Fruit fly (Drosophila melanogaster) whole organism, embryonic: ENCODE results near the gene pod1.
A peak's percentile ranks its signal among the peaks of the same experiment; 100 is the strongest.

Experiments
- B-H2 ChIP-seq: fragments of 200-800 bp; sonication (Bioruptor generic); optimal IDR thresholded peaks from 2 replicates; lab custom pipeline; 2018; ENCODE audit warnings: missing biosample characterization, mild to moderate bottlenecking, missing genetic modification characterization
- CG10959 ChIP-seq: fragments of 200-800 bp; sonication (Bioruptor generic); IDR thresholded peaks from 2 replicates; pipeline ENCODE4 v1.3.6; 2022; ENCODE audit warnings: missing biosample characterization, missing genetic modification characterization
- CG11723 ChIP-seq: fragments of 200-800 bp; sonication (Bioruptor generic); optimal IDR thresholded peaks from 2 replicates; lab custom pipeline; 2017; ENCODE audit warnings: missing biosample characterization, mild to moderate bottlenecking, missing genetic modification characterization
- CG1233 ChIP-seq: fragments of 200-800 bp; sonication (Bioruptor generic); optimal IDR thresholded peaks from 4 replicates; lab custom pipeline; 2018; ENCODE audit warnings: missing biosample characterization, mild to moderate bottlenecking, missing genetic modification characterization
- CG13287 ChIP-seq: fragments of 200-800 bp; sonication (Bioruptor generic); IDR thresholded peaks from 2 replicates; pipeline ENCODE4 v1.3.6; 2022; ENCODE audit warnings: missing biosample characterization, missing genetic modification characterization; ENCODE audit not compliant: partially characterized antibody
- CG13296 ChIP-seq: fragments of 200-800 bp; sonication (Bioruptor generic); optimal IDR thresholded peaks from 3 replicates; lab custom pipeline; 2018; ENCODE audit warnings: missing biosample characterization, mild to moderate bottlenecking, missing genetic modification characterization
- CG13624 ChIP-seq: fragments of 200-800 bp; sonication (Bioruptor generic); optimal IDR thresholded peaks from 2 replicates; lab custom pipeline; 2016; ENCODE audit warnings: missing biosample characterization, missing genetic modification characterization
- CG14667 ChIP-seq: fragments of 200-800 bp; sonication (Bioruptor generic); IDR thresholded peaks from 2 replicates; pipeline ENCODE4 v1.3.6; 2022; ENCODE audit warnings: missing biosample characterization, missing genetic modification characterization
- CG16863 ChIP-seq: fragments of 200-800 bp; sonication (Bioruptor generic); optimal IDR thresholded peaks from 3 replicates; lab custom pipeline; 2016; ENCODE audit warnings: missing biosample characterization, missing genetic modification characterization
- CG2120 ChIP-seq: fragments of 200-800 bp; sonication (Bioruptor generic); optimal IDR thresholded peaks from 3 replicates; lab custom pipeline; 2016; ENCODE audit warnings: missing biosample characterization, missing genetic modification characterization
- CG2202 ChIP-seq: fragments of 200-800 bp; sonication (Bioruptor generic); optimal IDR thresholded peaks from 2 replicates; lab custom pipeline; 2018; ENCODE audit warnings: missing biosample characterization, mild to moderate bottlenecking, missing genetic modification characterization
- CG2712 ChIP-seq: fragments of 200-800 bp; optimal IDR thresholded peaks from 3 replicates; lab custom pipeline; 2019; ENCODE audit warnings: missing biosample characterization, mild to moderate bottlenecking, missing genetic modification characterization, moderate library complexity
- CG31365 ChIP-seq: fragments of 200-800 bp; sonication (Bioruptor generic); optimal IDR thresholded peaks from 2 replicates; lab custom pipeline; 2018; ENCODE audit warnings: missing biosample characterization, mild to moderate bottlenecking, missing genetic modification characterization
- CG34376 ChIP-seq: fragments of 200-800 bp; sonication (Bioruptor generic); optimal IDR thresholded peaks from 2 replicates; lab custom pipeline; 2018; ENCODE audit warnings: missing biosample characterization, mild to moderate bottlenecking, missing genetic modification characterization
- CG3726 ChIP-seq: fragments of 200-800 bp; sonication (Bioruptor generic); IDR thresholded peaks from 3 replicates; pipeline ENCODE4, ENCODE4 v1.3.6; 2022; ENCODE audit warnings: missing biosample characterization, missing genetic modification characterization
- CG4424 ChIP-seq: fragments of 200-800 bp; sonication (Bioruptor generic); optimal IDR thresholded peaks from 3 replicates; lab custom pipeline; 2016; ENCODE audit warnings: missing biosample characterization, missing genetic modification characterization
- CG4854 ChIP-seq: fragments of 200-800 bp; sonication (Bioruptor generic); optimal IDR thresholded peaks from 2 replicates; lab custom pipeline; 2016; ENCODE audit warnings: missing biosample characterization, missing genetic modification characterization, inconsistent platforms
- CG5180 ChIP-seq: fragments of 200-800 bp; sonication (Bioruptor generic); optimal IDR thresholded peaks from 3 replicates; lab custom pipeline; 2017; ENCODE audit warnings: missing biosample characterization, missing genetic modification characterization, mild to moderate bottlenecking, moderate library complexity, missing genetic modification reagents
- CG6854 ChIP-seq: fragments of 200-800 bp; sonication (Bioruptor generic); optimal IDR thresholded peaks from 3 replicates; lab custom pipeline; 2017; ENCODE audit warnings: missing biosample characterization, mild to moderate bottlenecking, missing genetic modification characterization
- CG7556 ChIP-seq: fragments of 200-800 bp; sonication (Bioruptor generic); optimal IDR thresholded peaks from 2 replicates; lab custom pipeline; 2017; ENCODE audit warnings: missing biosample characterization, mild to moderate bottlenecking, missing genetic modification characterization
- CG7839 ChIP-seq: fragments of 200-800 bp; sonication (Bioruptor generic); optimal IDR thresholded peaks from 3 replicates; lab custom pipeline; 2018; ENCODE audit warnings: missing biosample characterization, mild to moderate bottlenecking, missing genetic modification characterization, moderate library complexity
- CG8359 ChIP-seq: fragments of 200-800 bp; sonication (Bioruptor generic); optimal IDR thresholded peaks from 2 replicates; lab custom pipeline; 2017; ENCODE audit warnings: missing biosample characterization, mild to moderate bottlenecking, missing genetic modification characterization, borderline replicate concordance
- CG8924 ChIP-seq: fragments of 200-800 bp; optimal IDR thresholded peaks from 3 replicates; lab custom pipeline; 2019; ENCODE audit warnings: missing biosample characterization, mild to moderate bottlenecking, missing genetic modification characterization, moderate library complexity
- CG8944 ChIP-seq: fragments of 200-800 bp; sonication (Bioruptor generic); optimal IDR thresholded peaks from 3 replicates; lab custom pipeline; 2016; ENCODE audit warnings: missing biosample characterization, missing genetic modification characterization
- CG9609 ChIP-seq: fragments of 200-800 bp; sonication (Bioruptor generic); optimal IDR thresholded peaks from 3 replicates; lab custom pipeline; 2016; ENCODE audit warnings: missing biosample characterization, missing genetic modification characterization
- D19A ChIP-seq: fragments of 200-800 bp; optimal IDR thresholded peaks from 3 replicates; lab custom pipeline; 2019; ENCODE audit warnings: missing biosample characterization, mild to moderate bottlenecking, missing genetic modification characterization, moderate library complexity
- Dek ChIP-seq: fragments of 200-800 bp; sonication (Bioruptor generic); optimal IDR thresholded peaks from 3 replicates; lab custom pipeline; 2019; ENCODE audit warnings: missing biosample characterization, mild to moderate bottlenecking, missing genetic modification characterization, moderate library complexity
- H15 ChIP-seq: fragments of 200-800 bp; sonication (Bioruptor generic); IDR thresholded peaks from 3 replicates; pipeline ENCODE4 v1.3.6; 2022; ENCODE audit warnings: missing biosample characterization, missing genetic modification characterization
- HLH3B ChIP-seq: fragments of 200-800 bp; sonication (Bioruptor generic); IDR thresholded peaks from 2 replicates; pipeline ENCODE4 v1.3.6; 2022; ENCODE audit warnings: missing biosample characterization, missing genetic modification characterization
- Hey ChIP-seq: fragments of 200-800 bp; sonication (Bioruptor generic); optimal IDR thresholded peaks from 3 replicates; lab custom pipeline; 2018; ENCODE audit warnings: missing biosample characterization, mild to moderate bottlenecking, missing genetic modification characterization
- HmgD ChIP-seq: fragments of 200-800 bp; sonication (Bioruptor generic); optimal IDR thresholded peaks from 3 replicates; lab custom pipeline; 2016; ENCODE audit warnings: missing biosample characterization, missing genetic modification characterization
- Lpt ChIP-seq: fragments of >200 bp; optimal IDR thresholded peaks from 2 replicates; lab custom pipeline; 2018; ENCODE audit warnings: missing biosample characterization, missing genetic modification characterization
- MBD-R2 ChIP-seq: fragments of 200-800 bp; sonication (Bioruptor generic); IDR thresholded peaks from 2 replicates; pipeline ENCODE4 v1.3.6; 2022; ENCODE audit warnings: missing biosample characterization, missing genetic modification characterization
- Optix ChIP-seq: fragments of 200-800 bp; sonication (Bioruptor generic); IDR thresholded peaks from 3 replicates; pipeline ENCODE4 v1.3.6; 2022; ENCODE audit warnings: missing biosample characterization, missing genetic modification characterization
- Sry-δ ChIP-seq: fragments of 200-800 bp; sonication (Bioruptor generic); optimal IDR thresholded peaks from 2 replicates; lab custom pipeline; 2016; ENCODE audit warnings: missing biosample characterization, missing genetic modification characterization
- ac ChIP-seq: fragments of 200-800 bp; sonication (Bioruptor generic); optimal IDR thresholded peaks from 3 replicates; lab custom pipeline; 2017; ENCODE audit warnings: missing biosample characterization, mild to moderate bottlenecking, missing genetic modification characterization
- bsh ChIP-seq, 2 experiments: fragments of 200-800 bp; sonication (Bioruptor generic); optimal IDR thresholded peaks; 2 replicates each; lab custom pipeline; 2017 to 2018; ENCODE audit warnings: mild to moderate bottlenecking in 2 of 2, missing biosample characterization in 2 of 2, missing genetic modification characterization in 2 of 2, moderate library complexity in 1 of 2
- cato ChIP-seq: fragments of 200-800 bp; sonication (Bioruptor generic); optimal IDR thresholded peaks from 2 replicates; lab custom pipeline; 2016; ENCODE audit warnings: missing biosample characterization, missing genetic modification characterization, borderline replicate concordance
- chm ChIP-seq: fragments of 200-800 bp; sonication (Bioruptor generic); IDR thresholded peaks from 2 replicates; pipeline ENCODE4 v1.3.6; 2022; ENCODE audit warnings: missing biosample characterization, missing genetic modification characterization
- dm ChIP-seq: fragments of 200-800 bp; sonication (Bioruptor generic); optimal IDR thresholded peaks from 3 replicates; lab custom pipeline; 2016; ENCODE audit warnings: missing biosample characterization, missing genetic modification characterization
- lov ChIP-seq, 2 experiments: fragments of 200-800 bp in 1 of 2; fragments of >200 bp in 1 of 2; sonication (Bioruptor generic) in 1 of 2; IDR thresholded peaks in 1 of 2; optimal IDR thresholded peaks in 1 of 2; 2 replicates in 1 of 2; 3 replicates in 1 of 2; pipeline versions ENCODE4 v1.3.6 to Lab custom; 2017 to 2022; ENCODE audit warnings: missing biosample characterization in 1 of 2, missing genetic modification characterization in 1 of 2
- mld ChIP-seq: fragments of 200-800 bp; sonication (Bioruptor generic); IDR thresholded peaks from 3 replicates; pipeline ENCODE4 v1.3.6; 2022; ENCODE audit warnings: missing biosample characterization, missing genetic modification characterization; ENCODE audit not compliant: partially characterized antibody
- p53 ChIP-seq: fragments of 200-800 bp; sonication (Bioruptor generic); optimal IDR thresholded peaks from 2 replicates; lab custom pipeline; 2016; ENCODE audit warnings: missing biosample characterization, missing genetic modification characterization
- pho ChIP-seq: fragments of 200-800 bp; sonication (Bioruptor generic); optimal IDR thresholded peaks from 2 replicates; lab custom pipeline; 2016; ENCODE audit warnings: missing biosample characterization, missing genetic modification characterization
- rib ChIP-seq: fragments of 200-800 bp; sonication (Bioruptor generic); IDR thresholded peaks from 2 replicates; pipeline ENCODE4 v1.3.6; 2022; ENCODE audit warnings: missing biosample characterization, missing genetic modification characterization
- sima ChIP-seq: fragments of 200-800 bp; sonication (Bioruptor generic); optimal IDR thresholded peaks from 2 replicates; lab custom pipeline; 2016; ENCODE audit warnings: missing biosample characterization, missing genetic modification characterization
- slbo ChIP-seq: fragments of 200-800 bp; sonication (Bioruptor generic); IDR thresholded peaks from 2 replicates; pipeline ENCODE4 v1.3.6; 2022; ENCODE audit warnings: missing biosample characterization, missing genetic modification characterization
- tin ChIP-seq: fragments of 200-800 bp; sonication (Bioruptor generic); optimal IDR thresholded peaks from 3 replicates; lab custom pipeline; 2016; ENCODE audit warnings: missing biosample characterization, missing genetic modification characterization
- tna ChIP-seq: fragments of 200-800 bp; sonication (Bioruptor generic); IDR thresholded peaks from 2 replicates; pipeline ENCODE4 v1.3.6; 2022; ENCODE audit warnings: missing biosample characterization, missing genetic modification characterization; ENCODE audit not compliant: partially characterized antibody
- ttk ChIP-seq: fragments of 200-800 bp; sonication (Bioruptor generic); IDR thresholded peaks from 2 replicates; pipeline ENCODE4 v2.1.2; 2022; ENCODE audit warnings: missing biosample characterization, missing genetic modification characterization
- twi ChIP-seq: fragments of 200-800 bp; optimal IDR thresholded peaks from 2 replicates; lab custom pipeline; 2019; ENCODE audit warnings: missing biosample characterization, mild to moderate bottlenecking, missing genetic modification characterization, moderate library complexity

pod1 gene

dm6 chrX:6793390-6793789 is 10.1 kb upstream of the pod1 start (continued):
- no peak for TF ChIP-seq lov (optimal IDR thresholded peaks at IDR 0.05; lab: Kevin White, UChicago)
- no peak for TF ChIP-seq lov (GFP tag; IDR thresholded peaks at IDR 0.05; lab: Robert Waterston, UW)
- no peak for TF ChIP-seq twi (tag; lab: Kevin White, UChicago)
- TF ChIP-seq Hey = no peak
- TF ChIP-seq CG13624 (GFP tag; lab: Kevin White, UChicago) = peak; percentile 64
- peak; percentile 72 for TF ChIP-seq HLH3B (GFP tag; lab: Robert Waterston, UW)
- TF ChIP-seq CG4424 = peak; percentile 44
- no peak for TF ChIP-seq CG10959 (GFP tag; lab: Robert Waterston, UW)
- peak; percentile 65 for TF ChIP-seq rib
- no peak for TF ChIP-seq tna (GFP tag; lab: Robert Waterston, UW)
- peak; percentile 63 for TF ChIP-seq H15 (GFP tag; lab: Robert Waterston, UW)
- peak; percentile 52; the same call in 1 of the 2 replicates for TF ChIP-seq MBD-R2 (GFP tag; lab: Robert Waterston, UW)
- TF ChIP-seq CG3726 (GFP tag; lab: Robert Waterston, UW) = no peak
- peak; percentile 14 for TF ChIP-seq CG8924 (tag; lab: Kevin White, UChicago)
- TF ChIP-seq D19A (tag; lab: Kevin White, UChicago) = no peak
- TF ChIP-seq B-H2 (GFP tag; lab: Kevin White, UChicago) = no peak
- peak; percentile 37 for TF ChIP-seq CG2712 (tag; lab: Kevin White, UChicago)
- no peak for TF ChIP-seq mld (GFP tag; lab: Robert Waterston, UW)
- peak; percentile 36 for TF ChIP-seq CG5180 (GFP tag; lab: Kevin White, UChicago)
- TF ChIP-seq CG11723 = peak; percentile 6
- TF ChIP-seq CG9609 (GFP tag; lab: Kevin White, UChicago) = peak; percentile 70
- peak; percentile 37 to 53 for TF ChIP-seq bsh (GFP tag; optimal IDR thresholded peaks at IDR 0.05; lab: Kevin White, UChicago)
- peak; percentile 79 for TF ChIP-seq CG7839 (tag; lab: Kevin White, UChicago)
- TF ChIP-seq tin (GFP tag; lab: Kevin White, UChicago) = peak; percentile 73
- TF ChIP-seq CG1233 (GFP tag; lab: Kevin White, UChicago) = peak; percentile 42
- peak; percentile 37 for TF ChIP-seq sima (GFP tag; lab: Kevin White, UChicago)
- no peak for TF ChIP-seq ac
- peak; percentile 36 for TF ChIP-seq Sry-δ (GFP tag; lab: Kevin White, UChicago)
- TF ChIP-seq pho (GFP tag; lab: Kevin White, UChicago) = peak; percentile 75
- TF ChIP-seq CG13296 = peak; percentile 67
- TF ChIP-seq CG31365 (tag; lab: Kevin White, UChicago) = peak; percentile 52
- peak; percentile 63 for TF ChIP-seq CG14667
- no peak for TF ChIP-seq CG2202 (tag; lab: Kevin White, UChicago)
- peak; percentile 32 for TF ChIP-seq CG4854 (GFP tag; lab: Kevin White, UChicago)
- TF ChIP-seq CG34376 (GFP tag; lab: Kevin White, UChicago) = no peak
- peak; percentile 54 for TF ChIP-seq CG16863 (GFP tag; lab: Kevin White, UChicago)
- TF ChIP-seq Dek (tag; lab: Kevin White, UChicago) = peak; percentile 71
- peak; percentile 52 for TF ChIP-seq HmgD
- TF ChIP-seq chm = peak; percentile 59; the same call in 1 of the 2 replicates
- peak; percentile 65 for TF ChIP-seq Optix (GFP tag; lab: Robert Waterston, UW)
- TF ChIP-seq CG2120 (GFP tag; lab: Kevin White, UChicago) = peak; percentile 85
- peak; percentile 76 for TF ChIP-seq ttk
- peak; percentile 91 for TF ChIP-seq slbo (GFP tag; lab: Robert Waterston, UW)
- TF ChIP-seq CG8944 (GFP tag; lab: Kevin White, UChicago) = peak; percentile 69
- TF ChIP-seq CG6854 (GFP tag; lab: Kevin White, UChicago) = no peak
- peak; percentile 43 for TF ChIP-seq CG7556 (GFP tag; lab: Kevin White, UChicago)
- TF ChIP-seq CG8359 (GFP tag; lab: Kevin White, UChicago) = no peak
- TF ChIP-seq p53 = no peak
- TF ChIP-seq CG13287 (GFP tag; lab: Robert Waterston, UW) = no peak
- TF ChIP-seq Lpt = no peak
- peak; percentile 43 for TF ChIP-seq cato
- peak; percentile 24 for TF ChIP-seq dm (GFP tag; lab: Kevin White, UChicago)
